Worm (Caenorhabditis elegans) whole organism, late embryonic: ENCODE data around the gene hil-7.

Source experiments
- C08G9.2 ChIP-seq: sonication (generic microtip); optimal IDR thresholded peaks from 2 replicates; lab custom pipeline; 2016; ENCODE audit warnings: mild to moderate bottlenecking, missing genetic modification characterization, moderate library complexity, missing compliant biosample characterization
- C38D4.7 ChIP-seq: fragments of 200-800 bp; sonication (Bioruptor generic); optimal IDR thresholded peaks from 2 replicates; lab custom pipeline; 2018; ENCODE audit warnings: mild to moderate bottlenecking, missing genetic modification characterization, moderate library complexity, missing compliant biosample characterization
- F13H6.1 ChIP-seq: sonication (generic microtip); optimal IDR thresholded peaks from 2 replicates; lab custom pipeline; 2016; ENCODE audit warnings: missing genetic modification characterization, missing compliant biosample characterization
- K09A11.1 ChIP-seq: sonication (generic microtip); optimal IDR thresholded peaks from 2 replicates; lab custom pipeline; 2017; ENCODE audit warnings: antibody characterized with exemption, mild to moderate bottlenecking, missing genetic modification characterization, missing compliant biosample characterization; ENCODE audit not compliant: insufficient read depth
- Y22D7AL.16 ChIP-seq: sonication (generic microtip); optimal IDR thresholded peaks from 2 replicates; lab custom pipeline; 2016; ENCODE audit warnings: missing genetic modification characterization, missing compliant biosample characterization
- ahr-1 ChIP-seq: sonication (generic microtip); optimal IDR thresholded peaks from 2 replicates; lab custom pipeline; 2016; ENCODE audit warnings: missing genetic modification characterization, missing compliant biosample characterization
- ama-1 ChIP-seq: fragments of 150-350 bp; optimal IDR thresholded peaks from 2 replicates; lab custom pipeline; 2014
- ceh-14 ChIP-seq: sonication (generic microtip); optimal IDR thresholded peaks from 2 replicates; lab custom pipeline; 2016; ENCODE audit warnings: missing genotype, missing genetic modification characterization, missing compliant biosample characterization
- ceh-18 ChIP-seq: sonication (generic microtip); optimal IDR thresholded peaks from 2 replicates; lab custom pipeline; 2016; ENCODE audit warnings: missing genetic modification characterization, missing compliant biosample characterization
- ceh-2 ChIP-seq: sonication (generic microtip); optimal IDR thresholded peaks from 2 replicates; lab custom pipeline; 2016; ENCODE audit warnings: missing genotype, missing genetic modification characterization, missing compliant biosample characterization
- ceh-22 ChIP-seq: sonication (generic microtip); optimal IDR thresholded peaks from 2 replicates; lab custom pipeline; 2017; ENCODE audit warnings: missing biosample characterization, missing genetic modification characterization
- ceh-24 ChIP-seq: sonication (generic microtip); optimal IDR thresholded peaks from 2 replicates; lab custom pipeline; 2016; ENCODE audit warnings: mild to moderate bottlenecking, missing genetic modification characterization, missing compliant biosample characterization
- ceh-30 ChIP-seq: fragments of 150-350 bp; optimal IDR thresholded peaks from 2 replicates; lab custom pipeline; 2014; ENCODE audit warnings: missing biosample characterization, missing genetic modification characterization
- ceh-31 ChIP-seq: sonication (generic microtip); optimal IDR thresholded peaks from 2 replicates; lab custom pipeline; 2016; ENCODE audit warnings: missing genetic modification characterization, missing compliant biosample characterization
- ceh-34 ChIP-seq: sonication (generic microtip); optimal IDR thresholded peaks from 2 replicates; lab custom pipeline; 2016; ENCODE audit warnings: mild to moderate bottlenecking, missing genetic modification characterization, missing compliant biosample characterization
- ceh-45 ChIP-seq: fragments of 200-800 bp; sonication (Bioruptor generic); IDR thresholded peaks from 2 replicates; pipeline ENCODE4 v1.3.6; 2022; ENCODE audit warnings: missing genetic modification reagents, missing genetic modification characterization, missing compliant biosample characterization
- ceh-48 ChIP-seq: sonication (generic microtip); optimal IDR thresholded peaks from 2 replicates; lab custom pipeline; 2016; ENCODE audit warnings: missing genetic modification characterization, inconsistent platforms, missing compliant biosample characterization
- ceh-6 ChIP-seq: fragments of 200-800 bp; sonication (Bioruptor generic); optimal IDR thresholded peaks from 2 replicates; lab custom pipeline; 2018; ENCODE audit warnings: mild to moderate bottlenecking, missing genetic modification characterization, missing compliant biosample characterization
- che-1 ChIP-seq: sonication (generic microtip); optimal IDR thresholded peaks from 2 replicates; lab custom pipeline; 2016; ENCODE audit warnings: mild to moderate bottlenecking, missing genetic modification characterization, missing compliant biosample characterization
- dmd-4 ChIP-seq: sonication (generic microtip); optimal IDR thresholded peaks from 2 replicates; lab custom pipeline; 2016; ENCODE audit warnings: borderline replicate concordance, missing genetic modification characterization, missing compliant biosample characterization
- dve-1 ChIP-seq: sonication (generic microtip); optimal IDR thresholded peaks from 2 replicates; lab custom pipeline; 2017; ENCODE audit warnings: antibody characterized with exemption, mild to moderate bottlenecking, missing genetic modification characterization, missing compliant biosample characterization
- elt-2 ChIP-seq: sonication (generic microtip); optimal IDR thresholded peaks from 2 replicates; lab custom pipeline; 2016; ENCODE audit warnings: missing genetic modification reagents, missing genetic modification characterization, missing compliant biosample characterization
- elt-4 ChIP-seq: sonication (generic microtip); optimal IDR thresholded peaks from 2 replicates; lab custom pipeline; 2016; ENCODE audit warnings: missing genetic modification characterization, missing compliant biosample characterization
- ets-4 ChIP-seq: sonication (generic microtip); optimal IDR thresholded peaks from 2 replicates; lab custom pipeline; 2016; ENCODE audit warnings: missing genetic modification characterization, missing compliant biosample characterization
- eyg-1 ChIP-seq: sonication (generic microtip); optimal IDR thresholded peaks from 2 replicates; lab custom pipeline; 2016; ENCODE audit warnings: missing genotype, missing genetic modification characterization, missing compliant biosample characterization
- fax-1 ChIP-seq: sonication (generic microtip); optimal IDR thresholded peaks from 2 replicates; lab custom pipeline; 2016; ENCODE audit warnings: missing genotype, missing genetic modification characterization, missing compliant biosample characterization
- fkh-10 ChIP-seq: fragments of 150-350 bp; optimal IDR thresholded peaks from 2 replicates; lab custom pipeline; 2014; ENCODE audit warnings: missing biosample characterization, missing genetic modification reagents, missing genetic modification characterization
- fkh-6 ChIP-seq: sonication (generic microtip); optimal IDR thresholded peaks from 2 replicates; lab custom pipeline; 2016; ENCODE audit warnings: missing genetic modification characterization, missing compliant biosample characterization
- lin-11 ChIP-seq: fragments of 200-800 bp; sonication (Bioruptor generic); optimal IDR thresholded peaks from 2 replicates; lab custom pipeline; 2018; ENCODE audit warnings: mild to moderate bottlenecking, missing genetic modification characterization, missing compliant biosample characterization
- madf-2 ChIP-seq: sonication (generic microtip); optimal IDR thresholded peaks from 2 replicates; lab custom pipeline; 2017; ENCODE audit warnings: missing genetic modification characterization, missing compliant biosample characterization
- mec-3 ChIP-seq: sonication (generic microtip); optimal IDR thresholded peaks from 2 replicates; lab custom pipeline; 2016; ENCODE audit warnings: borderline replicate concordance, missing genetic modification characterization, missing compliant biosample characterization
- nfya-1 ChIP-seq: sonication (generic microtip); optimal IDR thresholded peaks from 2 replicates; lab custom pipeline; 2017; ENCODE audit warnings: missing genetic modification characterization, mild to moderate bottlenecking, missing compliant biosample characterization, antibody characterized with exemption, moderate library complexity
- nhr-11 ChIP-seq: fragments of 150-350 bp; optimal IDR thresholded peaks from 2 replicates; lab custom pipeline; 2014; ENCODE audit warnings: missing biosample characterization, missing genetic modification characterization
- odd-2 ChIP-seq: sonication (generic microtip); optimal IDR thresholded peaks from 2 replicates; lab custom pipeline; 2017; ENCODE audit warnings: antibody characterized with exemption, mild to moderate bottlenecking, missing genetic modification characterization, missing compliant biosample characterization
- pha-2 ChIP-seq: sonication (generic microtip); optimal IDR thresholded peaks from 2 replicates; lab custom pipeline; 2017; ENCODE audit warnings: mild to moderate bottlenecking, missing genetic modification characterization, missing compliant biosample characterization
- pha-4 ChIP-seq: fragments of 150-350 bp; optimal IDR thresholded peaks from 2 replicates; lab custom pipeline; 2018; ENCODE audit warnings: missing biosample characterization, missing genetic modification reagents, missing genetic modification characterization
- pros-1 ChIP-seq: fragments of 150-350 bp; optimal IDR thresholded peaks from 2 replicates; lab custom pipeline; 2014; ENCODE audit warnings: missing biosample characterization, missing genetic modification reagents, missing genetic modification characterization
- rnt-1 ChIP-seq: sonication (generic microtip); optimal IDR thresholded peaks from 2 replicates; lab custom pipeline; 2016; ENCODE audit warnings: missing genetic modification characterization, missing compliant biosample characterization
- tbx-7 ChIP-seq: sonication (generic microtip); optimal IDR thresholded peaks from 2 replicates; lab custom pipeline; 2016; ENCODE audit warnings: missing genotype, missing genetic modification characterization, missing compliant biosample characterization
- ttx-3 ChIP-seq: sonication (generic microtip); optimal IDR thresholded peaks from 2 replicates; lab custom pipeline; 2016; ENCODE audit warnings: missing genetic modification reagents, missing genetic modification characterization, missing compliant biosample characterization
- unc-42 ChIP-seq: sonication (generic microtip); optimal IDR thresholded peaks from 2 replicates; lab custom pipeline; 2016; ENCODE audit warnings: missing genotype, missing genetic modification characterization, missing compliant biosample characterization
- unc-86 ChIP-seq: sonication (generic microtip); optimal IDR thresholded peaks from 2 replicates; lab custom pipeline; 2016; ENCODE audit warnings: missing genetic modification characterization, missing compliant biosample characterization
- ztf-16 ChIP-seq: sonication (generic microtip); optimal IDR thresholded peaks from 2 replicates; lab custom pipeline; 2017; ENCODE audit warnings: missing genetic modification characterization, missing compliant biosample characterization

Gene hil-7

DNA sequence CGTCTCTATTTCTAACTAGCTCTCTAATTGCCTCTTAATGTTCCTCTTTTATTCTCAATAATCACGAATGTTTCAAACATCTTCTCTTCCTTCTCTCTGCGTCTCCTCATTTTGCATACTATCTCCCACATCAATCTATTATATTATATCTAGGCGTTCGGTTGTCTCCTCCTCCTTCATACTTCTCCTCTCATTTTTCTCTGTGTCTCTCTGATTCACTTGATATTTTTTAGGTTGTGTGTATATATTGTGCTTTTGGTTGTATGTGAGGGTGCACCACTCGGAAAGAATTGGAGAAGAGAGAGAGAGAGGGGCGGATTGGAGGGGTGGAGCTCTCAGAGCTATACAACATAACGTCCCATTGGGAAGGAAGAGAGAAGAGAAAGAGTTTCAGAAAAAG is 2.5 kb downstream of the hil-7 start (continued):
- TF ChIP-seq ceh-6 (no peak), fkh-6 (no peak), madf-2 (tag; lab: Kevin White, UChicago) (no peak), K09A11.1 (tag; lab: Kevin White, UChicago) (no peak), unc-42 (tag; lab: Kevin White, UChicago) (peak; percentile 94), rnt-1 (tag; lab: Kevin White, UChicago) (peak; percentile 68), ceh-18 (tag; lab: Kevin White, UChicago) (peak; percentile 31), dve-1 (tag; lab: Kevin White, UChicago) (no peak), fax-1 (tag; lab: Kevin White, UChicago) (no peak), unc-86 (no peak), ceh-22 (peak; percentile 54), eyg-1 (tag; lab: Kevin White, UChicago) (no peak), odd-2 (tag; lab: Kevin White, UChicago) (no peak), pha-4 (no peak), C08G9.2 (tag; lab: Kevin White, UChicago) (no peak), ztf-16 (tag; lab: Kevin White, UChicago) (no peak), pros-1 (tag; lab: Kevin White, UChicago) (no peak), ceh-24 (no peak), ets-4 (tag; lab: Kevin White, UChicago) (peak; percentile 22), ahr-1 (tag; lab: Kevin White, UChicago) (no peak), ceh-48 (tag; lab: Kevin White, UChicago) (no peak), elt-4 (tag; lab: Kevin White, UChicago) (no peak), Y22D7AL.16 (tag; lab: Kevin White, UChicago) (no peak), nfya-1 (tag; lab: Kevin White, UChicago) (peak; percentile 89), ceh-30 (no peak), C38D4.7 (GFP tag; lab: Kevin White, UChicago) (no peak)
- TF ChIP-seq, all 69 proteins: peak for 20

DNA sequence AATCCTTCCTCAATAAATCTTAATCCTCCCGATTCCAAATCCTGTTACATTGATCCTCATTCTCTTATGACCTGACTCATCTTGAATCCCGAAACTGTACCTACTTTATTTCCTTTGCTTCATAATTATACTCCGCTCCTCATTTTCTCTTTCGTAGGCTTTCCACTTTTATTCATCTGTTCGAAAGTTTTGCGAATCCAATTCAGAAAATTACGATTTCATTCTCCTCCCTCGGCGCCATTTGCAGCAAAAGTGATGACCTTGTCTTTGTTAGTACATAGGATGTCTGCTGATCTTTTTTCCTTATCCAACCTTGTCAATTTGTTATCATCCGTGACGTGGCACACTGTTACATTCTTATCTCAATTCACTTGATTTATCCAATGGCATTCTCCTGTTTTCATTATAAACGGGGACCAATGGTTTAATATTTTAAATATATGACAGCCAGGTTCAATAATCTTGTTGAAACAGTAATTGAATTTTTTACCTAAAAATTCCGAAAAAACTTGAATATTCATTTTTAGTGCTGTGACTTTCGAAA is 6.4 kb downstream of the hil-7 start:
- no peak for TF ChIP-seq C38D4.7 (GFP tag; lab: Kevin White, UChicago)
- TF ChIP-seq ceh-24, result no peak
- TF ChIP-seq unc-86, result no peak
- no peak for TF ChIP-seq fkh-10
- TF ChIP-seq pros-1 (tag; lab: Kevin White, UChicago), result no peak
- TF ChIP-seq Y22D7AL.16 (tag; lab: Kevin White, UChicago), result no peak
- no peak for TF ChIP-seq elt-4 (tag; lab: Kevin White, UChicago)
- no peak for TF ChIP-seq ceh-34 (tag; lab: Kevin White, UChicago)
- TF ChIP-seq mec-3, result no peak
- no peak for TF ChIP-seq fax-1 (tag; lab: Kevin White, UChicago)
- no peak for TF ChIP-seq C08G9.2 (tag; lab: Kevin White, UChicago)
- no peak for TF ChIP-seq unc-42 (tag; lab: Kevin White, UChicago)
- no peak for TF ChIP-seq nfya-1 (tag; lab: Kevin White, UChicago)
- no peak for TF ChIP-seq fkh-6
- no peak for TF ChIP-seq ceh-45 (GFP tag; lab: Robert Waterston, UW)
- TF ChIP-seq che-1 (tag; lab: Kevin White, UChicago), result no peak
- no peak for TF ChIP-seq elt-2
- TF ChIP-seq lin-11 (tag; lab: Kevin White, UChicago), result no peak
- TF ChIP-seq ttx-3 (tag; lab: Kevin White, UChicago), result no peak

DNA sequence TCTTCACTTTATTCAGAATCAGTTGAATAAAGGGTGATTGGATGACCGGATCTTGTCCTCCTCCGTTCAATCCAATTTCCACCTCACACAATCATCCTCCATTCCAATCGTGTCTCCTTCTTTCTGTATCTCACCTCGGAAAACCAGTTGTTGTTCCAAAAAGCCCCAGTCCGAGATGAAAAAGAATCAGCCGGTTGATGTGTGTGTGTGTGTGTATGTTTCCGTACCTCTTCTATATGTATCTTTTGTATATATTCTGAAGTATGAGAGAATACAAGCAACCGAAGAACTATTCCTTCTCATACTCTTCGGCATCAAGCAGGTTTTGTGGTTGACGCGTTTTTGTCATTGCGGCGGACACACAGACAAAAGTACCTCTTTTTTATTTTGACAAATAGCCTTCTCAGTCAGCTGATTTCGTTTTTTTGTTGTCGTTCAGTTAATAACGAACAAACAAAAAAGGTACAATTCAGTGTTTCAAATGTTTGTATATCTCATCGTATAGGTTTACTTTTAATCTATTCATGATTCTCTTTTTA is 7.6 kb downstream of the hil-7 start:
- TF ChIP-seq F13H6.1 (tag; lab: Kevin White, UChicago) (no peak), pha-2 (tag; lab: Kevin White, UChicago) (no peak), ceh-2 (tag; lab: Kevin White, UChicago) (no peak), ttx-3 (tag; lab: Kevin White, UChicago) (no peak), ceh-22 (no peak), unc-42 (tag; lab: Kevin White, UChicago) (no peak), ets-4 (tag; lab: Kevin White, UChicago) (no peak), ceh-31 (tag; lab: Kevin White, UChicago) (no peak), nhr-11 (tag; lab: Kevin White, UChicago) (no peak), dmd-4 (tag; lab: Kevin White, UChicago) (no peak), ama-1 (lab: Kevin White, UChicago) (no peak), ceh-14 (no peak), tbx-7 (tag; lab: Kevin White, UChicago) (no peak), odd-2 (tag; lab: Kevin White, UChicago) (no peak)
